Fruit fly (Drosophila melanogaster): ENCODE data around the gene CG13674.

CG13674 gene

DNA sequence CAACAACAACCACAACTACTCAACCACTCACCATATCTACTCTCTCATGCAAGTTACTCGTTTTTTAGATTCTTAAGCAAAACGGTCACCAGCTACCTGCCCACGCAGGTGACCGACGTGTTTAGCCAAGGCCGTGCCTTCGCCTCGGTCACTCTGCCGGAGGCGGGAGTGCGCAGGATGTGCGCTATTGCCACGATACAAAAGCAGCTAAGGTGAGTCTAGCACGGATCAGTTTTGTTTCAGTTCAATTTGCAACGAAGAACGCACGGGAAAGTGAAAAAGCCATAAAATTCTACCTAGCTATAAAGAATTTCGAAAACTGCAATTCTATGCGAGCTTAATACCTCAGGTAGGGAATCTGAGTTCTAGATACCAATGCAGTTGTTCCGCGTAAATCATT is 29.5 kb downstream of the CG13674 start:
- TF ChIP-seq sug (tag; optimal IDR thresholded peaks at IDR 0.05) (no peak), CG15479 (GFP tag; optimal IDR thresholded peaks at IDR 0.05) (peak; percentile 96), CkIIα-i1 (GFP tag; IDR thresholded peaks at IDR 0.05) (no peak), Hmr (GFP tag; optimal IDR thresholded peaks at IDR 0.05) (no peak), NC2β (GFP tag; optimal IDR thresholded peaks at IDR 0.05) (no peak), zen (tag; optimal IDR thresholded peaks at IDR 0.05) (peak; percentile 41), CG9876 (GFP tag; optimal IDR thresholded peaks at IDR 0.05) (no peak), shn (GFP tag; optimal IDR thresholded peaks at IDR 0.05) (no peak), luna (GFP tag; optimal IDR thresholded peaks at IDR 0.05) (no peak), Nf-YB (GFP tag; optimal IDR thresholded peaks at IDR 0.05) (no peak), ab (GFP tag; optimal IDR thresholded peaks at IDR 0.05) (no peak), CG4360 (GFP tag; IDR thresholded peaks at IDR 0.05) (0 out of 2 replicates have a peak, but pooled peaks have one; percentile 13), CG11247 (GFP tag; IDR thresholded peaks at IDR 0.05) (no peak), CG31224 (GFP tag; IDR thresholded peaks at IDR 0.05) (no peak), prd (optimal IDR thresholded peaks at IDR 0.05) (no peak), prd (GFP tag; IDR thresholded peaks at IDR 0.05) (no peak), jing (GFP tag; optimal IDR thresholded peaks at IDR 0.05) (no peak), knrl (GFP tag; IDR thresholded peaks at IDR 0.05; ENCODE audit: partially characterized antibody) (no peak), Jarid2 (GFP tag; optimal IDR thresholded peaks at IDR 0.05) (no peak), CG31441 (GFP tag; IDR thresholded peaks at IDR 0.05) (no peak), ro (GFP tag; IDR thresholded peaks at IDR 0.05) (no peak), Taf1 (GFP tag; IDR thresholded peaks at IDR 0.05) (no peak), scrt (GFP tag; optimal IDR thresholded peaks at IDR 0.05) (no peak), tll (GFP tag; optimal IDR thresholded peaks at IDR 0.05) (peak in 1 of 2 experiments; percentile 98), CG12236 (GFP tag; optimal IDR thresholded peaks at IDR 0.05) (no peak), CG4820 (GFP tag; optimal IDR thresholded peaks at IDR 0.05) (no peak), CG2199 (GFP tag; IDR thresholded peaks at IDR 0.05) (no peak), dimm (GFP tag; IDR thresholded peaks at IDR 0.05) (no peak), tin (GFP tag; optimal IDR thresholded peaks at IDR 0.05) (no peak), Ets65A (GFP tag) (peak; percentile 72), HHEX (GFP tag; optimal IDR thresholded peaks at IDR 0.05) (no peak), emc (GFP tag; optimal IDR thresholded peaks at IDR 0.05) (no peak), cad (GFP tag; optimal IDR thresholded peaks at IDR 0.05) (peak; percentile 76), Asciz (GFP tag; optimal IDR thresholded peaks at IDR 0.05) (no peak)

DNA sequence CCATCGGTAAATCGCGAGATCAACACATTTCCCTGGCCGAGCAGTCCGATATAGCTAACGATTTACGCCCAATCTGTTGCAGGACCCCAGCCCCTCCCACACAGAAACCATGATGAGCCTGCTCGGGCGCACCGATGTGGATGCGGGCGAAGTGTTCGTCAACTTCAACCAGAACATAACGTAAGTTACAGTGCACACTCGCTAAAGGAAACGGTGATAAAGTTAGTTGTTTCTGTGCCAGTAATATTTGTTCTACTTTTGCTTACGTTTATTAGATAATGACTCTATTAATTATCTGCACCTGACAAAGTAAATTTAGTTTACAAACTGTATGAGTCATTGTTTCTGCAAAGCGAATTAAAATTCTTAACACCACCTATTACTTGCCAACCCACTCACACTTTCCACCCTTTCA is 31.4 kb downstream of the CG13674 start:
- no peak for TF ChIP-seq CG5953 (GFP tag; IDR thresholded peaks at IDR 0.05)
- 0 out of 3 replicates have a peak, but pooled peaks have one; percentile 32 for TF ChIP-seq Optix (GFP tag; IDR thresholded peaks at IDR 0.05)
- TF ChIP-seq CG13287 (GFP tag; IDR thresholded peaks at IDR 0.05; ENCODE audit: partially characterized antibody) = no peak
- no peak for TF ChIP-seq nau (GFP tag; optimal IDR thresholded peaks at IDR 0.05)
- no peak for TF ChIP-seq fru (optimal IDR thresholded peaks at IDR 0.05)
- no peak for TF ChIP-seq Awh (GFP tag; IDR thresholded peaks at IDR 0.05)
- TF ChIP-seq Pdp1 (GFP tag; optimal IDR thresholded peaks at IDR 0.05) = peak in 1 of 2 experiments; percentile 20
- TF ChIP-seq CG10209 (GFP tag; optimal IDR thresholded peaks at IDR 0.05) = no peak
- TF ChIP-seq zfh1 (GFP tag; IDR thresholded peaks at IDR 0.05) = 0 out of 3 replicates have a peak, but pooled peaks have one; percentile 13
- peak; percentile 34; the same call in 2 of the 3 replicates for TF ChIP-seq row (GFP tag; IDR thresholded peaks at IDR 0.05)
- no peak for TF ChIP-seq z (GFP tag; IDR thresholded peaks at IDR 0.05)
- TF ChIP-seq repo (GFP tag; optimal IDR thresholded peaks at IDR 0.05) = no peak
- TF ChIP-seq tup (GFP tag; optimal IDR thresholded peaks at IDR 0.05) = no peak
- TF ChIP-seq sens-2 (GFP tag; IDR thresholded peaks at IDR 0.05) = no peak
- no peak for TF ChIP-seq cad (GFP tag; optimal IDR thresholded peaks at IDR 0.05)
- TF ChIP-seq wek (GFP tag; optimal IDR thresholded peaks at IDR 0.05) = no peak
- TF ChIP-seq CG4328 (GFP tag; optimal IDR thresholded peaks at IDR 0.05) = no peak
- TF ChIP-seq Drgx (GFP tag; IDR thresholded peaks at IDR 0.05) = 0 out of 2 replicates have a peak, but pooled peaks have one; percentile 13
- no peak for TF ChIP-seq CG17359 (tag; optimal IDR thresholded peaks at IDR 0.05)
- peak; percentile 33; the same call in 2 of the 3 replicates for TF ChIP-seq dysf (GFP tag; IDR thresholded peaks at IDR 0.05)
- no peak for TF ChIP-seq Hmr (GFP tag; optimal IDR thresholded peaks at IDR 0.05)
- TF ChIP-seq CG6689 (GFP tag; IDR thresholded peaks at IDR 0.05) = no peak

Measured in whole organism, embryonic.